Fruit fly (Drosophila melanogaster): ENCODE measurements around the gene Cbp80.

DNA sequence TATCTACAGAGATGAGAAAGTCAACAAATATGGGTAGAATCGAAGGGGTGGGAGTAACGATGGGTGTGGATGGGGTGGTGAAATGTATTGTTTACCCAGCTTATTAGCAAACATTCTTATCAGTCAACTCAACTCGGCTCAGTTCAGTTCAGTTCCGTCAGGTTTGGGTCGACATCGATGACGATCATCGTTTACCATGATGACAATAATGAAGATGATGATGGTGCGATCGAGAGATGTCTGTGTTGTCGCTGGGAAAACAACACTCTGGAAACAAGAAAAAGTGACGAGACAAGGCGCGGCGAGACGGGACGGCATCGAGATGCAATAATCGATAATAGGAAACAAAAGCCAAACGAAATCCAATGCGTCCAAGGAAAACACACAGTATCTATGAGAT, 40.1 kb upstream of the Cbp80 start:
- TF ChIP-seq psq (optimal IDR thresholded peaks at IDR 0.05) (no peak), pan (optimal IDR thresholded peaks at IDR 0.05) (no peak), usp (GFP tag; optimal IDR thresholded peaks at IDR 0.05) (no peak)

Measured in whole organism.